Worm (Caenorhabditis elegans) whole organism, L3 larva: Measurements from ENCODE around the gene mrps-7.
A peak's percentile ranks its signal among the peaks of the same experiment; 100 is the strongest.

ENCODE experiments used
- R02D3.7 ChIP-seq: fragments of 150-350 bp; optimal IDR thresholded peaks from 2 replicates; lab custom pipeline; 2014; ENCODE audit warnings: missing biosample characterization, missing genetic modification characterization
- ZK546.5 ChIP-seq: sonication (generic microtip); optimal IDR thresholded peaks from 2 replicates; lab custom pipeline; 2017; ENCODE audit warnings: missing biosample characterization, missing genetic modification characterization
- aly-2 ChIP-seq: fragments of 150-350 bp; optimal IDR thresholded peaks from 2 replicates; lab custom pipeline; 2014; ENCODE audit warnings: missing biosample characterization, missing genetic modification characterization
- ama-1 ChIP-seq: fragments of 150-350 bp; optimal IDR thresholded peaks from 2 replicates; lab custom pipeline; 2018
- ceh-16 ChIP-seq: sonication (generic microtip); optimal IDR thresholded peaks from 2 replicates; lab custom pipeline; 2017; ENCODE audit warnings: missing biosample characterization, missing genetic modification characterization
- ceh-28 ChIP-seq: fragments of 150-350 bp; optimal IDR thresholded peaks from 2 replicates; lab custom pipeline; 2014; ENCODE audit warnings: missing biosample characterization, missing genetic modification reagents, missing genetic modification characterization
- ceh-82 ChIP-seq: fragments of 150-350 bp; optimal IDR thresholded peaks from 2 replicates; lab custom pipeline; 2014; ENCODE audit warnings: missing biosample characterization, missing genetic modification characterization
- ceh-9 ChIP-seq: sonication (generic microtip); optimal IDR thresholded peaks from 2 replicates; lab custom pipeline; 2018; ENCODE audit warnings: missing biosample characterization, missing genetic modification characterization
- daf-12 ChIP-seq: fragments of 150-350 bp; optimal IDR thresholded peaks from 2 replicates; lab custom pipeline; 2014; ENCODE audit warnings: missing biosample characterization, missing genetic modification reagents, missing genetic modification characterization
- egl-27 ChIP-seq: sonication (generic microtip); optimal IDR thresholded peaks from 4 replicates; lab custom pipeline; 2017; ENCODE audit warnings: missing biosample characterization, missing genetic modification reagents, missing genetic modification characterization
- egl-5 ChIP-seq: fragments of 150-350 bp; optimal IDR thresholded peaks from 2 replicates; lab custom pipeline; 2017; ENCODE audit warnings: missing biosample characterization, missing genetic modification reagents, missing genetic modification characterization, inconsistent platforms
- elt-1 ChIP-seq: fragments of 150-350 bp; optimal IDR thresholded peaks from 2 replicates; lab custom pipeline; 2014; ENCODE audit warnings: missing biosample characterization, missing genetic modification characterization
- elt-2 ChIP-seq: sonication (generic microtip); optimal IDR thresholded peaks from 2 replicates; lab custom pipeline; 2016; ENCODE audit warnings: missing genetic modification reagents, mild to moderate bottlenecking, missing genetic modification characterization, missing compliant biosample characterization
- elt-3 ChIP-seq, 3 experiments: fragments of 150-350 bp in 1 of 3; sonication (generic microtip) in 2 of 3; optimal IDR thresholded peaks; 2 replicates in 2 of 3; 4 replicates in 1 of 3; lab custom pipeline; 2014 to 2017; ENCODE audit warnings: missing biosample characterization in 3 of 3, missing genetic modification characterization in 3 of 3
- eor-1 ChIP-seq, 2 experiments: fragments of 150-350 bp; optimal IDR thresholded peaks; 2 replicates each; lab custom pipeline; 2014 to 2018; ENCODE audit warnings: missing biosample characterization in 2 of 2, missing genetic modification characterization in 2 of 2
- fkh-10 ChIP-seq: sonication (generic microtip); optimal IDR thresholded peaks from 2 replicates; lab custom pipeline; 2017; ENCODE audit warnings: missing biosample characterization, missing genetic modification reagents, missing genetic modification characterization
- fkh-2 ChIP-seq: fragments of 150-350 bp; optimal IDR thresholded peaks from 2 replicates; lab custom pipeline; 2014; ENCODE audit warnings: missing biosample characterization, missing genetic modification reagents, missing genetic modification characterization
- fos-1 ChIP-seq: fragments of 150-350 bp; optimal IDR thresholded peaks from 2 replicates; lab custom pipeline; 2014; ENCODE audit warnings: missing biosample characterization, missing genetic modification characterization
- hmg-11 ChIP-seq: sonication (generic microtip); optimal IDR thresholded peaks from 2 replicates; lab custom pipeline; 2016; ENCODE audit warnings: missing genetic modification characterization, missing compliant biosample characterization
- jun-1 ChIP-seq: fragments of 150-350 bp; optimal IDR thresholded peaks from 2 replicates; lab custom pipeline; 2014; ENCODE audit warnings: missing biosample characterization, missing genetic modification reagents, missing genetic modification characterization
- lin-15B ChIP-seq: fragments of 150-350 bp; optimal IDR thresholded peaks from 2 replicates; lab custom pipeline; 2014; ENCODE audit warnings: missing biosample characterization, missing genetic modification characterization
- lin-39 ChIP-seq: fragments of 150-350 bp; optimal IDR thresholded peaks from 2 replicates; lab custom pipeline; 2018; ENCODE audit warnings: missing biosample characterization, missing genetic modification reagents, missing genetic modification characterization
- lsy-12 ChIP-seq: sonication (generic microtip); optimal IDR thresholded peaks from 2 replicates; lab custom pipeline; 2016; ENCODE audit warnings: mild to moderate bottlenecking, missing genetic modification characterization, missing compliant biosample characterization
- mdl-1 ChIP-seq: fragments of 150-350 bp; optimal IDR thresholded peaks from 2 replicates; lab custom pipeline; 2014; ENCODE audit warnings: missing biosample characterization, missing genetic modification characterization
- mml-1 ChIP-seq: fragments of 150-350 bp; sonication (generic microtip); optimal IDR thresholded peaks from 3 replicates; lab custom pipeline; 2014; ENCODE audit warnings: missing biosample characterization, missing genetic modification characterization
- nfya-1 ChIP-seq: sonication (generic microtip); optimal IDR thresholded peaks from 2 replicates; lab custom pipeline; 2017; ENCODE audit warnings: missing genetic modification characterization, mild to moderate bottlenecking, missing compliant biosample characterization, antibody characterized with exemption, moderate library complexity; ENCODE audit not compliant: insufficient read depth
- nhr-11 ChIP-seq: fragments of 150-350 bp; optimal IDR thresholded peaks from 2 replicates; lab custom pipeline; 2014; ENCODE audit warnings: missing biosample characterization, missing genetic modification characterization
- nhr-12 ChIP-seq: fragments of 150-350 bp; optimal IDR thresholded peaks from 2 replicates; lab custom pipeline; 2014; ENCODE audit warnings: missing biosample characterization, missing genetic modification characterization
- nhr-23 ChIP-seq: fragments of 150-350 bp; optimal IDR thresholded peaks from 2 replicates; lab custom pipeline; 2014; ENCODE audit warnings: missing biosample characterization, missing genetic modification reagents, missing genetic modification characterization
- nhr-237 ChIP-seq: fragments of 150-350 bp; optimal IDR thresholded peaks from 2 replicates; lab custom pipeline; 2014; ENCODE audit warnings: missing biosample characterization, missing genetic modification characterization
- nhr-25 ChIP-seq: sonication (generic microtip); optimal IDR thresholded peaks from 2 replicates; lab custom pipeline; 2017; ENCODE audit warnings: missing biosample characterization, missing genetic modification characterization
- nhr-28 ChIP-seq: fragments of 150-350 bp; optimal IDR thresholded peaks from 2 replicates; lab custom pipeline; 2014; ENCODE audit warnings: missing biosample characterization, missing genetic modification characterization
- nhr-43 ChIP-seq: sonication (generic microtip); optimal IDR thresholded peaks from 2 replicates; lab custom pipeline; 2016; ENCODE audit warnings: mild to moderate bottlenecking, missing genetic modification characterization, missing compliant biosample characterization; ENCODE audit not compliant: poor library complexity, severe bottlenecking
- nhr-67 ChIP-seq: fragments of 150-350 bp; optimal IDR thresholded peaks from 2 replicates; lab custom pipeline; 2014; ENCODE audit warnings: missing biosample characterization, missing genetic modification characterization
- nhr-76 ChIP-seq: fragments of 150-350 bp; sonication (generic microtip); optimal IDR thresholded peaks from 5 replicates; lab custom pipeline; 2014; ENCODE audit warnings: missing biosample characterization, missing genetic modification characterization
- nhr-77 ChIP-seq: fragments of 150-350 bp; optimal IDR thresholded peaks from 2 replicates; lab custom pipeline; 2014; ENCODE audit warnings: missing biosample characterization, missing genetic modification characterization
- pha-4 ChIP-seq: fragments of 150-350 bp; optimal IDR thresholded peaks from 2 replicates; lab custom pipeline; 2014; ENCODE audit warnings: missing biosample characterization, missing genetic modification reagents, missing genetic modification characterization
- pqm-1 ChIP-seq: fragments of 150-350 bp; optimal IDR thresholded peaks from 2 replicates; lab custom pipeline; 2017; ENCODE audit warnings: missing biosample characterization, missing genetic modification characterization, inconsistent platforms
- sea-2 ChIP-seq: fragments of 150-350 bp; sonication (generic microtip); optimal IDR thresholded peaks from 4 replicates; lab custom pipeline; 2014; ENCODE audit warnings: missing biosample characterization, missing genetic modification reagents, missing genetic modification characterization
- skn-1 ChIP-seq: fragments of 150-350 bp; optimal IDR thresholded peaks from 2 replicates; lab custom pipeline; 2014; ENCODE audit warnings: missing biosample characterization, missing genetic modification characterization
- snpc-4 ChIP-seq: fragments of 150-350 bp; optimal IDR thresholded peaks from 2 replicates; lab custom pipeline; 2014; ENCODE audit warnings: missing biosample characterization, missing genetic modification characterization
- tbx-2 ChIP-seq: sonication (generic microtip); optimal IDR thresholded peaks from 2 replicates; lab custom pipeline; 2016; ENCODE audit warnings: mild to moderate bottlenecking, missing genetic modification characterization, missing compliant biosample characterization
- unc-39 ChIP-seq: sonication (generic microtip); optimal IDR thresholded peaks from 4 replicates; lab custom pipeline; 2017; ENCODE audit warnings: missing biosample characterization, missing genetic modification characterization
- unc-62 ChIP-seq: fragments of 150-350 bp; sonication (generic microtip); optimal IDR thresholded peaks from 4 replicates; lab custom pipeline; 2014; ENCODE audit warnings: missing biosample characterization, missing genetic modification reagents, missing genetic modification characterization
- zag-1 ChIP-seq: fragments of 150-350 bp; optimal IDR thresholded peaks from 2 replicates; lab custom pipeline; 2014; ENCODE audit warnings: missing biosample characterization, missing genetic modification characterization
- ztf-11 ChIP-seq: fragments of 150-350 bp; optimal IDR thresholded peaks from 2 replicates; lab custom pipeline; 2014; ENCODE audit warnings: missing biosample characterization, missing genetic modification characterization
- ztf-4 ChIP-seq: fragments of 150-350 bp; optimal IDR thresholded peaks from 2 replicates; lab custom pipeline; 2014; ENCODE audit warnings: missing biosample characterization, missing genetic modification characterization

mrps-7 gene

ce11 chrIV:14767693-14768251 lies at the start of gene mrps-7, which contains the start of gene Y57G11C.3:
mrps-7 (minus strand) TSS chrIV:14767730.
Y57G11C.3 (plus strand) TSS chrIV:14768201.
- TF ChIP-seq unc-39 (no peak), pqm-1 (peak; percentile 88), unc-62 (peak; percentile 62), elt-2 (tag; lab: Kevin White, UChicago) (peak; percentile 60), nhr-77 (peak; percentile 59), ama-1 (lab: Kevin White, UChicago) (peak; percentile 64), nhr-237 (tag; lab: Kevin White, UChicago) (no peak), tbx-2 (tag; lab: Kevin White, UChicago) (peak; percentile 60), ceh-9 (tag; lab: Kevin White, UChicago) (no peak), R02D3.7 (tag; lab: Kevin White, UChicago) (peak; percentile 98), elt-1 (peak; percentile 68), nhr-76 (tag; lab: Kevin White, UChicago) (no peak), ztf-11 (tag; lab: Kevin White, UChicago) (no peak), nhr-67 (tag; lab: Kevin White, UChicago) (no peak), egl-5 (tag; lab: Kevin White, UChicago) (peak; percentile 95), ztf-4 (peak; percentile 1), jun-1 (tag; lab: Kevin White, UChicago) (peak; percentile 72), nhr-23 (peak; percentile 94), mdl-1 (tag; lab: Kevin White, UChicago) (no peak), pha-4 (peak; percentile 96), ceh-16 (tag; lab: Kevin White, UChicago) (no peak), lin-15B (peak; percentile 98), sea-2 (GFP tag; lab: Kevin White, UChicago) (no peak), nhr-25 (peak; percentile 93), nhr-12 (tag; lab: Kevin White, UChicago) (no peak), lsy-12 (peak; percentile 82), fkh-2 (tag; lab: Kevin White, UChicago) (no peak), snpc-4 (tag; lab: Kevin White, UChicago) (peak; percentile 84), eor-1 (tag; optimal IDR thresholded peaks at IDR 0.05; lab: Kevin White, UChicago) (peak in 1 of 2 experiments; percentile 38), mml-1 (tag; lab: Kevin White, UChicago) (no peak), nhr-43 (tag; lab: Kevin White, UChicago) (peak; percentile 86), skn-1 (tag; lab: Kevin White, UChicago) (peak; percentile 93), nhr-11 (tag; lab: Kevin White, UChicago) (peak; percentile 68), daf-12 (tag; lab: Kevin White, UChicago) (no peak), hmg-11 (tag; lab: Kevin White, UChicago) (peak; percentile 82), lin-39 (tag; lab: Kevin White, UChicago) (peak; percentile 87), elt-3 (tag; optimal IDR thresholded peaks at IDR 0.05; lab: Kevin White, UChicago) (no peak), fkh-10 (GFP tag; lab: Kevin White, UChicago) (peak; percentile 45), ceh-82 (tag; lab: Kevin White, UChicago) (peak; percentile 84), nfya-1 (tag; lab: Kevin White, UChicago) (peak; percentile 94), nhr-28 (tag; lab: Kevin White, UChicago) (no peak), ZK546.5 (tag; lab: Kevin White, UChicago) (peak; percentile 7), ceh-28 (tag; lab: Kevin White, UChicago) (peak; percentile 80), aly-2 (peak; percentile 12), zag-1 (tag; lab: Kevin White, UChicago) (no peak), fos-1 (tag; lab: Kevin White, UChicago) (no peak), egl-27 (tag; lab: Kevin White, UChicago) (peak; percentile 15)
- TF ChIP-seq, all 47 proteins: peak for 30
